Fruit fly (Drosophila melanogaster) whole organism: Measurements from ENCODE around the gene CG42831.

Experiments
- CG8478 ChIP-seq: fragments of >200 bp; optimal IDR thresholded peaks from 2 replicates; lab custom pipeline; 2018; ENCODE audit warnings: inconsistent platforms
- Dll ChIP-seq: fragments of >200 bp; optimal IDR thresholded peaks from 2 replicates; lab custom pipeline; 2017
- EcR ChIP-seq, 2 experiments: fragments of >200 bp; optimal IDR thresholded peaks; 2 replicates each; lab custom pipeline; 2017; ENCODE audit warnings: missing biosample characterization in 2 of 2, missing genetic modification characterization in 2 of 2, missing genetic modification reagents in 2 of 2
- pan ChIP-seq: fragments of >200 bp; optimal IDR thresholded peaks from 2 replicates; lab custom pipeline; 2017
- psq ChIP-seq: fragments of >200 bp; optimal IDR thresholded peaks from 2 replicates; lab custom pipeline; 2017
- usp ChIP-seq: fragments of >200 bp; optimal IDR thresholded peaks from 2 replicates; lab custom pipeline; 2017; ENCODE audit warnings: missing biosample characterization, missing genetic modification characterization, mixed read lengths

Gene CG42831

DNA sequence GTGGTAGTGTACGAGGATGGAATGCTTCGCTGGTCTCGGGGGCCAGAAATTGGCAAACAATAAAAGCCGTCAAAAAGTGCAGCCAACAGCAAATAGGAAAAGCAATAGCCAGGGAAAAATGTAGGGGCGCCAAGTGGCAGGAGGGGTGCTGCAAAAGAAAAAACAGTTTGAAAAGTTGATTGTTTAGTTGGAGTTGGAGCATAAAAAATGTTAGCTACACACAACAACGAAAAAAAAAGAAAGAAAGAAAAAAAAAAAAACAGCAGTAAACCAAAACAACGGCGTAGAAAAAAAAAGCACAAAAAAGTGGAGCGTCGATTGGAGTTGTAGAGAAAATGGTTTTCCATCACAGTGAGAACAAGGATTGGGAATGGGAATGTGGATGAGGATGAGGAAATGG, 22.1 kb upstream of the CG42831 start:
- TF ChIP-seq usp (GFP tag; lab: Kevin White, UChicago) (no peak), CG8478 (lab: Kevin White, UChicago) (no peak), EcR (GFP tag; optimal IDR thresholded peaks at IDR 0.05; lab: Kevin White, UChicago) (no peak), Dll (lab: Kevin White, UChicago) (no peak), pan (lab: Kevin White, UChicago) (no peak), psq (lab: Kevin White, UChicago) (no peak)

DNA sequence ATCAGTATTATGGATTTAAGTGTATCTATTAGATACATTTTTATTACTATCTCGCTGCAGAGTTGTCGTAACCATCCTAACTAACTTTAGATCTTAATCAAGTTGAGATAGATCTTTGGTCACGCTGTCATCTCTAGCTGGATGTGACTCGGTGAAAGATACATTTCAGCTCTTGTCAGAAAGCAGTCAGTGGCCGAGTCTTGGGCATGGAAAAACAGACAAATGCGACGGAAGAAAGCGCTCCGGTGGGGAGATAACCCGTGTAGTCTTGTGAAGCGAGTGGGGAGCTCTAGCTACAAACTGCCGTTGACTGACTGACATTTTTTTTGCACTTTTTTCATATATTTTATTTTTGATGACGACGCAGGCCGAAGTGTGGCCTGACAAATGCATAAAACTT, 21.4 kb upstream of the CG42831 start:
- no peak for TF ChIP-seq EcR (GFP tag; optimal IDR thresholded peaks at IDR 0.05; lab: Kevin White, UChicago)
- TF ChIP-seq psq (lab: Kevin White, UChicago), result no peak
- TF ChIP-seq pan (lab: Kevin White, UChicago), result no peak
- no peak for TF ChIP-seq Dll (lab: Kevin White, UChicago)
- TF ChIP-seq usp (GFP tag; lab: Kevin White, UChicago), result no peak
- no peak for TF ChIP-seq CG8478 (lab: Kevin White, UChicago)

DNA sequence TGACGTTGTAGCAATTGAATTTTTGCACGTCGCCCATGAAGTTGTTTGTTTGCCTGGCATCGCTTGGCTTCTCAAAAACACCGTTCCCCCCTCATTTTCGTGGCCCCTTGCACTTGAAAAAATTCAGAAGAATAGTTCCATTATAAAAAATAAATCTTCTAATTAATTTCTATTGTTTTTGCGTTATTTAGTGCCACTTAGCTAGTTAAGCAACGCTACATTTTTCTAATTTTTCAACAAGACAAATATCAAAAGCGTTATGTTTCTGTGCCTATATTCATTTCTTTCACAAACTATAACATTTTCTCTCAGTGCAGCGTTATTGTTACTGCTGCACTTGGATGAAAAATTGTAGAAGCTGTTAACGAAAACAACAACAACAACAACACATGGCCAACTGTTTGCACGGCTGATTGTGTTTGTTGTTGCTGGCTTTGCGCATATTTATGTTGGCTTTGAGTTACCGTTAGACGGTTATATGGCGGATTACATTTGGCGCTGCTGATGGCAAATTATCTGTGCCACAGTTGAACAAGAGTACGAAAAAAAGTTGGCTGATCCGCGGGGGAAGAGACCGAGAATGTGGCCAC, 20.6 kb upstream of the CG42831 start:
- TF ChIP-seq pan (lab: Kevin White, UChicago) (no peak), EcR (GFP tag; optimal IDR thresholded peaks at IDR 0.05; lab: Kevin White, UChicago) (no peak), CG8478 (lab: Kevin White, UChicago) (no peak), usp (GFP tag; lab: Kevin White, UChicago) (no peak), Dll (lab: Kevin White, UChicago) (no peak), psq (lab: Kevin White, UChicago) (no peak)

DNA sequence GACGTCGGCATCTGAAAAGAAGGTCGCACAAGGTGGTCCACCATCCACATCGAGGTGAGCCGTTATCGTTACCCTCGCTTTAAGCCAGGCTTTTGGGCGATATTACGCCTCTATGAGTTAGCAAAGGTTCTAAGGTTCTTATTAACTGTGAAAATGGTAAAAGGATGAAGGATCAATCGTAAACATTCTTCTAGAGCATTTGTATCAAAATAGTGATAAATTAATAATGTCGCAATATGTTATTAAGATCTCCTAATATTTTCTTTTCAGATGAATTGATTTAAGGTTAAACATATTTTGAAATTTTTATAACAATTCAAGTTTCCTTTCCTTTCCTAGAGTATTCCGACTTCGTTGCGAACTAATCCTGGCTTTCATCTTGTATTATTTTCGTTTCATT, 18.7 kb upstream of the CG42831 start:
- no peak for TF ChIP-seq Dll (lab: Kevin White, UChicago)
- no peak for TF ChIP-seq pan (lab: Kevin White, UChicago)

DNA sequence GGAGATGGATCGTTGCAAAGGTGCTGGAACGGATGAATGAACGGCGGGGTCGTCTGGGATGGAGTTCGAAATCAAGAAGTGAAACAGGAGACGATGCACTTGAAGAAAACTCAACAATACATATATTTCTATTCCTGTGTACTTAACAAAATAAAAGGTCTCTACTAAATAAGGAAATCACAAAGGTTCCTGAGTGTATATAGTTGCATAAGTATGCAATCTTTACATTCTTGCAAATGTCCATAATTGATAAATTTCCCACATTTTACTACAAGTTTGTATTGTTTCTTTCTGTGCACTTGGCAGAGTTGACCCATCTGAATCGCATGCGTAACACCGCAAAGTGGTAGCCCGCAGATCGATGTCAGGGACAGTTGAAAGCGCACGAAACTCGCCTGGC, 14.6 kb upstream of the CG42831 start:
- TF ChIP-seq Dll (lab: Kevin White, UChicago) (no peak), psq (lab: Kevin White, UChicago) (no peak), CG8478 (lab: Kevin White, UChicago) (no peak), pan (lab: Kevin White, UChicago) (no peak), usp (GFP tag; lab: Kevin White, UChicago) (no peak), EcR (GFP tag; optimal IDR thresholded peaks at IDR 0.05; lab: Kevin White, UChicago) (no peak)

DNA sequence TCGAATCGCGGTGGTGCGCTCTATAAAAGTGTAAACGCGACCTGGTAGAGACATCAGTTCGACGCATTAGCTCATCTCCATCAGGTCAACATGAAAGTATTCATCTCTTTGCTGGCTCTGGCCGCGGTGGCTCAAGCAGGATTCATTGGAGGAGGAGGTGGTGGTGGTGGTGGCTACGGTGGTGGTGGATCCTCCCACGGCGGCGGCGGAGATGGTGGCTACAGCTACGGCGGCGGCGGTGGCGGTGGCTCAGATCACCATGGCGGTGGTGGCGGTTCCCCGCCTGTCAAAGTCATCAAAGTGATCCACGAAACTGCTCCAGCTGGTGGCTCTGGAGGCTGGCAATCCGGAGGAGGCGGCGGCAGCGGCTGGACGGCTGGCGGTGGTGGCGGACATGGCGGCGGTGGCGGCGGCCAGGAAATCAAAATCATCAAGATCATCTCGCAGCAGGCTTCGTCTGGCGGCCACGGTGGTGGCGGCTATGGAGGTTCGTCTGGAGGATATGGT, 13.4 kb upstream of the CG42831 start, which contains the start of gene CG12523:
CG12523 (plus strand) TSS at position 51 of the 507 bp plus-strand sequence.
- TF ChIP-seq Dll (lab: Kevin White, UChicago) (no peak), usp (GFP tag; lab: Kevin White, UChicago) (no peak), CG8478 (lab: Kevin White, UChicago) (no peak), psq (lab: Kevin White, UChicago) (no peak), pan (lab: Kevin White, UChicago) (no peak), EcR (GFP tag; optimal IDR thresholded peaks at IDR 0.05; lab: Kevin White, UChicago) (no peak)

DNA sequence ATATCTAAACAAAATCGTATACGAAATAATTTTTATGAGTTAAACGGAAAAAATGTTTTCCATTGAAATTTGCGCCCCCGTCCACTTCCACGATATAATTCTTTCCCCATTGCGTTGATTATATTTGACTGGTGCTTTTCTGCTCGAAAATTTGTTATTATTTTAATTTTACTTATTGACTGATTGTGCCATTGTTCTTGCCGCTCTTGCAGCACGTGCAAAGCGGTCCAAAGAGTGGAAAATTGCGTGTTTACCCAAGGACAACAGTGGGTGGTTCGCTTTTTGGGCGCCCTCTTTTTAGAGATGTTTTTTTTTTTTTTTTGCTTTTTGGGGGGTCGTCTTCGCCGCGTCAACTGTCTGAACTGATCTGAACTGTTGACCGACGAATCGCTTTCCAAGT, 11.5 kb upstream of the CG42831 start:
- TF ChIP-seq EcR (GFP tag; optimal IDR thresholded peaks at IDR 0.05; lab: Kevin White, UChicago) (no peak), Dll (lab: Kevin White, UChicago) (no peak), usp (GFP tag; lab: Kevin White, UChicago) (no peak), CG8478 (lab: Kevin White, UChicago) (no peak), pan (lab: Kevin White, UChicago) (no peak), psq (lab: Kevin White, UChicago) (no peak)

DNA sequence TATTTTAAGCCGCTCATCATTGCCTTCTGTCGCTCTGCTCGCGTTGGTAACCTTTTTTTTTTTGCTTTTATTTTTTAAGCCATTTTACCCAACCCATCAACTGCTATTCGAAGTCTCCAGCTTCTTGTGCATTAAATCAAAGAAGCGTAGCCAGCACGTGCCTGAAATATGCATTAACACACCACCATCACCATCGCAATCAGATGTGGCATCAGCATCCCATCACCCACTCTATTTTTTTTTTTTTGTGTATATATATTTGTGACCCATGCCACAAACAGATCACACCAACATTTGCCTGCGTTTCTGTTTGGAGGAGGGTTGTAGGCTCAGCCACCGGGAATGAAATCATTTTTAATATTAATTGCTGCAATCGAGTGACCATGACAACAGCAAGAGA, 5.6 kb upstream of the CG42831 start:
- no peak for TF ChIP-seq Dll (lab: Kevin White, UChicago)
- no peak for TF ChIP-seq CG8478 (lab: Kevin White, UChicago)
- TF ChIP-seq EcR (GFP tag; optimal IDR thresholded peaks at IDR 0.05; lab: Kevin White, UChicago), result no peak
- TF ChIP-seq pan (lab: Kevin White, UChicago), result no peak
- TF ChIP-seq psq (lab: Kevin White, UChicago), result no peak
- TF ChIP-seq usp (GFP tag; lab: Kevin White, UChicago), result no peak

DNA sequence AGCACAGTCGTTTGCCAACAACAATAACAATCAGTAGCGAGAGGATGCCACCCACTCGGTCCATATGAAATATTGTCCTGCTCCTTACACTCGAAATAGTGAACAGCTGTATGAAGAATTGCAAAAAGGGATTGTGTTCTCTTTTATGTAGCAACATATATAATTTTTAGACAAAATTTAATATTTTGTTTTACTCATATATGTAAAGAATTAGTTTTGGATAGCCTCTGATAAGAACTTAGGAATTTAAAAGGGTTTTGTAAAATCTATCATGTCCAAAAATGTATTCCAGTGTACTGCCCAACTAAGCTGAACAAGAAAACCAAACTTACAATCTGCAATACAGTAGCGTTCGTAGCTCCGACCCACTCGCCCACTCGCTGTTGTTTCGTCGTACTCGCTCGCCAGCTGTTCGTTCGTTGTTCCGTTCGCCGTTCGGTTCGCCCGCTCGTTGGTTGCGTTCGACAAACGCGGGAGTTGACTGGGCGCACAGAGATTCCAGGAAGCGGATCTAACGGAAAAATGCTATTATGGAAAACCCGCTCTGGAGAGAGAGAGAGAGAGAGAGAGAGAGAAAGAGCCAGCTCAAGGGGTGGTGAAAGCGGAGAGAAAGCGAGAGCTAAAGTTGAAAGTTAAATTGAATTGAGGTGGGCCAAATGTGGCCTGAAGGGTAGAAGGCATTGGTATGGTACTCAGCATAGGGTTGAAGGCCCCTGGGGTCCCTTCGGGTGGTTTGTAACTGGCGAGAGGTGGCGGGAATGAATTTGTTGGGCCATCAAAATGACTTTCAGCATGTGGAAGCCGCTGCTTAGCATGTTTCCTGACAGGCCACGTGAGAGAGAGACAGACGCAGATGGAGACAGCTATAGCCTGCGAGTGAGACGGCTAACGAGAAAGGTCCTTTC, 3.8 kb upstream of the CG42831 start:
- TF ChIP-seq Dll (lab: Kevin White, UChicago) (no peak), usp (GFP tag; lab: Kevin White, UChicago) (no peak), pan (lab: Kevin White, UChicago) (no peak), CG8478 (lab: Kevin White, UChicago) (no peak), EcR (GFP tag; optimal IDR thresholded peaks at IDR 0.05; lab: Kevin White, UChicago) (no peak), psq (lab: Kevin White, UChicago) (no peak)

DNA sequence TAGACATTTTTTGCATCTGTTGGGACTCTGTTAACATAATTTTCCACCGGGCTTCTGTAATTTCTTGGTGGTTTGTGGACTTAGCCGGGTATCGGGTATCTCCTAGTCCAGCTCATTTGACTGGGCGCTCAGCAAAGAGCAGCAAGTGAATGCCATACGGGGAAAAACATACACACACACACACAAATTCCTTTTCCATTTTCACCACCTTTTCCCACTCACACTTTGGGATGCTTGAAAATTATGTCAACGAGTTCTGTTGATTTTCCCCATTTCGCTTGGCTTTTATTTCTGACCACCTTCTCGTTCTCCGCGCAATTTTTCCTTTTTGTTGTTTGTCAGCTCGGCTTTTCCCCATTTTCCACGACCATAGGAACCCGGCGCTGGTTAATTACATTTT, 2.7 kb upstream of the CG42831 start:
- no peak for TF ChIP-seq CG8478 (lab: Kevin White, UChicago)

DNA sequence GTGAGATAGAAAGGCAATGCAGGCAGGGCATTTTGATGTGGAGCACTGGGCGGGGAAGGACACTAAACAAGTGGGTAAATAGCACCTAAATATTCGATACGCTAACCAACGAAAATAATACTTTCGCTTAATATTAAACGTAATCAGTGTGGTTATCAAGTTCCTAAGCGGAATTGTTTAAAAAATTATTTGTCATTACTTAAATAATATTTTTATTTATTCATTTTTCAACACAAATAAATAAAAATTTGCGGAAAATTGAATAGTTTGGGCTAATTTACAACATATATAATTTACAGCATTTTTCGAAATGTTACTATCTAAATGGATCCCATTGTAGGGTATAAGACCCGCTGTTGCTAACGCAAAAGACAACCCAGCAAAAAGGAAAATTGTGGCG, 1.7 kb upstream of the CG42831 start:
- TF ChIP-seq Dll (lab: Kevin White, UChicago), result no peak
- no peak for TF ChIP-seq EcR (GFP tag; optimal IDR thresholded peaks at IDR 0.05; lab: Kevin White, UChicago)
- TF ChIP-seq CG8478 (lab: Kevin White, UChicago), result no peak
- no peak for TF ChIP-seq usp (GFP tag; lab: Kevin White, UChicago)
- TF ChIP-seq psq (lab: Kevin White, UChicago), result no peak
- TF ChIP-seq pan (lab: Kevin White, UChicago), result no peak
